Fruit fly (Drosophila melanogaster): ENCODE data around the gene Usp8.

DNA sequence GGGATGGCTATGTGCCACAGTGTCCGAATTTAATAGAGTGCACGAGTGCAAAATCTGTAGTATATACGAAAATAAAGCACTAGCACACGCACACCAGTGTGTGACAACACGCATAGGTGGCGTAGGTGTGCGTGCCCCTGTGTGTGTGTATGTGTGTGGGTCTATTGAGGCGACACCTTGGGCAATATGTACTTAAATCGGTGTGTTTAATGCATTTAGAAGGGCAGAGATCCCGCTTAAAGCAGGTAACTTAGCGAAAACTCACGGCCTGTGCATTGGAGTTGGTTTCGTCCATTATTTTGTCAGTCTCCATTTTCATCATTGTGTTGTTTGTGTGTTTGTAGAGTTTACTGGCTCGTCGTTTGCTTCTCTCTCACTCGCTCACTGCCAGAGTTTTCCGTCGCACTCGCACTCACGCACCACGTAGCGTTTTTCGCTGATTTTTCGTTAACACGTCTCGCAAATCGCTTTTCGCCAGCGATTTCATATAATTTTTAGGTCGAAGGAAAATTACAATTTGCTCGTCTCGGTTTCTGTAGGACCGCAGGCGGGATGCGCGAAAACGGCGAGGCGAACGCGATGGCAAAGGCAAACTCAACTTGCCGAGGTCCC is 7.3 kb upstream of the Usp8 start:
- no peak for TF ChIP-seq CG14655 (GFP tag; optimal IDR thresholded peaks at IDR 0.05)
- TF ChIP-seq CG17806 (tag; optimal IDR thresholded peaks at IDR 0.05), result no peak
- no peak for TF ChIP-seq CG8301 (tag; optimal IDR thresholded peaks at IDR 0.05)
- TF ChIP-seq Pif1B (GFP tag; optimal IDR thresholded peaks at IDR 0.05), result no peak
- TF ChIP-seq CG34367 (tag; optimal IDR thresholded peaks at IDR 0.05), result no peak
- no peak for TF ChIP-seq D1 (tag; optimal IDR thresholded peaks at IDR 0.05)
